Fruit fly (Drosophila melanogaster): ENCODE measurements around the gene CG11837.
A peak's percentile ranks its signal among the peaks of the same experiment; 100 is the strongest.

CG11837 gene

dm6 chr3R:29040526-29041195 is 8.6 kb upstream of the CG11837 start (continued):
- no peak for TF ChIP-seq CG1529 (GFP tag; optimal IDR thresholded peaks at IDR 0.05)
- TF ChIP-seq crc (GFP tag; optimal IDR thresholded peaks at IDR 0.05) = no peak
- no peak for TF ChIP-seq CG11247 (GFP tag; IDR thresholded peaks at IDR 0.05)
- TF ChIP-seq sc (optimal IDR thresholded peaks at IDR 0.05) = no peak
- TF ChIP-seq sc (GFP tag; optimal IDR thresholded peaks at IDR 0.05) = peak; percentile 54
- no peak for TF ChIP-seq CG11398 (GFP tag; optimal IDR thresholded peaks at IDR 0.05)
- no peak for TF ChIP-seq Hmr (GFP tag; optimal IDR thresholded peaks at IDR 0.05)
- no peak for TF ChIP-seq GATAe (GFP tag; conservative IDR thresholded peaks at IDR 0.05)
- TF ChIP-seq Ssrp (tag; optimal IDR thresholded peaks at IDR 0.05) = peak; percentile 56
- TF ChIP-seq CG16815 (GFP tag; optimal IDR thresholded peaks at IDR 0.05) = peak; percentile 22
- peak; percentile 48; the same call in 1 of the 2 replicates for TF ChIP-seq Xrp1 (GFP tag; IDR thresholded peaks at IDR 0.05)
- peak; percentile 57 for TF ChIP-seq CG1602 (GFP tag; optimal IDR thresholded peaks at IDR 0.05)
- TF ChIP-seq Ets65A (GFP tag) = peak; percentile 89
- TF ChIP-seq CG8281 (tag; optimal IDR thresholded peaks at IDR 0.05) = peak; percentile 48
- 0 out of 3 replicates have a peak, but pooled peaks have one; percentile 43 for TF ChIP-seq Dbx (GFP tag; IDR thresholded peaks at IDR 0.05)
- TF ChIP-seq caup (GFP tag; optimal IDR thresholded peaks at IDR 0.05; ENCODE audit: severe bottlenecking) = peak; percentile 72
- 0 out of 2 replicates have a peak, but pooled peaks have one; percentile 13 for TF ChIP-seq klu (GFP tag; IDR thresholded peaks at IDR 0.05)
- no peak for TF ChIP-seq prd (optimal IDR thresholded peaks at IDR 0.05)
- peak; percentile 42; the same call in 1 of the 3 replicates for TF ChIP-seq prd (GFP tag; IDR thresholded peaks at IDR 0.05)
- TF ChIP-seq CG8359 (GFP tag; optimal IDR thresholded peaks at IDR 0.05; ENCODE audit: borderline replicate concordance) = no peak
- no peak for TF ChIP-seq wdn (GFP tag; IDR thresholded peaks at IDR 0.05)
- TF ChIP-seq tgo (GFP tag; IDR thresholded peaks at IDR 0.05) = peak; percentile 48; the same call in 2 of the 3 replicates
- no peak for TF ChIP-seq Bgb (GFP tag; IDR thresholded peaks at IDR 0.05; ENCODE audit: partially characterized antibody)
- no peak for TF ChIP-seq CG14965 (GFP tag; optimal IDR thresholded peaks at IDR 0.05; ENCODE audit: borderline replicate concordance)
- TF ChIP-seq lola (GFP tag; optimal IDR thresholded peaks at IDR 0.05) = peak in 1 of 3 experiments; percentile 44
- no peak for TF ChIP-seq CG1603 (tag; optimal IDR thresholded peaks at IDR 0.05)
- no peak for TF ChIP-seq bab2 (GFP tag; optimal IDR thresholded peaks at IDR 0.05)
- TF ChIP-seq Oaz (GFP tag; IDR thresholded peaks at IDR 0.05) = 0 out of 2 replicates have a peak, but pooled peaks have one; percentile 31
- peak; percentile 75 for TF ChIP-seq CG4424 (GFP tag; optimal IDR thresholded peaks at IDR 0.05)
- no peak for TF ChIP-seq CG13894 (tag; optimal IDR thresholded peaks at IDR 0.05)
- TF ChIP-seq CG14014 (GFP tag; IDR thresholded peaks at IDR 0.05) = peak; percentile 28; the same call in 1 of the 2 replicates
- TF ChIP-seq ci (GFP tag; IDR thresholded peaks at IDR 0.05) = 0 out of 3 replicates have a peak, but pooled peaks have one; percentile 7
- peak; percentile 51 for TF ChIP-seq CG10462 (GFP tag; optimal IDR thresholded peaks at IDR 0.05)
- TF ChIP-seq CG3847 (GFP tag; IDR thresholded peaks at IDR 0.05) = peak; percentile 41; the same call in 1 of the 2 replicates
- TF ChIP-seq salm (tag; optimal IDR thresholded peaks at IDR 0.05) = peak; percentile 28
- no peak for TF ChIP-seq tup (GFP tag; optimal IDR thresholded peaks at IDR 0.05)
- TF ChIP-seq zf30C (GFP tag; optimal IDR thresholded peaks at IDR 0.05) = no peak
- no peak for TF ChIP-seq sd (tag; optimal IDR thresholded peaks at IDR 0.05)
- no peak for TF ChIP-seq Sin3A (optimal IDR thresholded peaks at IDR 0.05)
- TF ChIP-seq CG17359 (tag; optimal IDR thresholded peaks at IDR 0.05) = peak; percentile 74
- TF ChIP-seq jigr1 (GFP tag; IDR thresholded peaks at IDR 0.05) = no peak
- TF ChIP-seq trem (tag; optimal IDR thresholded peaks at IDR 0.05) = peak; percentile 40
- peak; percentile 71 for TF ChIP-seq cwo (GFP tag; optimal IDR thresholded peaks at IDR 0.05)
- TF ChIP-seq Chrac-16 (GFP tag; optimal IDR thresholded peaks at IDR 0.05) = peak; percentile 20
- peak; percentile 60 for TF ChIP-seq fd96Cb (tag; optimal IDR thresholded peaks at IDR 0.05)
- no peak for TF ChIP-seq z (GFP tag; IDR thresholded peaks at IDR 0.05)
- no peak for TF ChIP-seq zen2 (GFP tag; IDR thresholded peaks at IDR 0.05; ENCODE audit: partially characterized antibody)
- 0 out of 2 replicates have a peak, but pooled peaks have one; percentile 34 for TF ChIP-seq CG7372 (GFP tag; IDR thresholded peaks at IDR 0.05)
- no peak for TF ChIP-seq CG33213 (GFP tag; optimal IDR thresholded peaks at IDR 0.05)
- TF ChIP-seq gsb (GFP tag; IDR thresholded peaks at IDR 0.05) = no peak

Data from whole organism, embryonic.